Worm (Caenorhabditis elegans): ENCODE results near the gene sna-2.

Gene sna-2

ce11 chrIV:9799129-9799528, 21.7 kb upstream of the sna-2 start, which contains the start of gene fat-4:
TSS of gene fat-4 (plus strand) at chrIV:9799429.
- no peak for TF ChIP-seq Y105C5A.15 (GFP tag; IDR thresholded peaks at IDR 0.05)
- TF ChIP-seq ceh-82 (tag; optimal IDR thresholded peaks at IDR 0.05): no peak
- no peak for TF ChIP-seq ceh-32 (tag; optimal IDR thresholded peaks at IDR 0.05; ENCODE audit: poor library complexity)
- TF ChIP-seq F10B5.3 (tag; optimal IDR thresholded peaks at IDR 0.05): no peak
- TF ChIP-seq fos-1 (tag; optimal IDR thresholded peaks at IDR 0.05): no peak
- TF ChIP-seq dmd-9 (GFP tag; IDR thresholded peaks at IDR 0.05): no peak
- TF ChIP-seq saeg-2 (GFP tag; IDR thresholded peaks at IDR 0.05): no peak
- no peak for TF ChIP-seq spr-3 (GFP tag; optimal IDR thresholded peaks at IDR 0.05)
- TF ChIP-seq D1046.2 (GFP tag; IDR thresholded peaks at IDR 0.05): no peak

DNA sequence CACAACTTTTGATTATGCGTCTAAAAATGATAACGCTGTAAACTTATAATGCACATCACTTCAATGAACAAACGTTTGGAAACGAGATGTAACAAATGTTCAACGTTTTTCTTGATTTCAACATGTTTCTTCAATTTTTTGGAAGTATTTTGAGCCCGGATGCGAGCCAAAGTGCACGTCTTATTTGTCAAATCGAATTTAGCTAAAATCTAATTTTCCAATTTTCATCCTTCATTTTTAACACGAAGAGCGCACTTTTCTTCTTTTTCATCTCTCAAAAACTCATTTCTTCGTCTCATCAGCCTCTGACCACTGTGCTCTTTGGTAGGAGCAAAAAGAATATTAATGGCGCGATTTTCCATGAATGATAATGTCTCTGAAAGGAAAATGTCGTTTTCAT, 20.9 kb upstream of the sna-2 start:
- peak; percentile 61; the same call in 1 of the 2 replicates for TF ChIP-seq ctbp-1 (GFP tag; IDR thresholded peaks at IDR 0.05)
- TF ChIP-seq ces-1 (GFP tag; optimal IDR thresholded peaks at IDR 0.05): peak; percentile 92
- TF ChIP-seq F44E2.7 (GFP tag; IDR thresholded peaks at IDR 0.05): no peak
- peak; percentile 27 for TF ChIP-seq hlh-30 (tag; optimal IDR thresholded peaks at IDR 0.05; ENCODE audit: insufficient read depth)
- TF ChIP-seq daf-16 (GFP tag; optimal IDR thresholded peaks at IDR 0.05): no peak
- peak; percentile 32 for TF ChIP-seq daf-16 (tag; optimal IDR thresholded peaks at IDR 0.05)
- TF ChIP-seq dpl-1 (GFP tag; optimal IDR thresholded peaks at IDR 0.05): no peak
- 0 out of 2 replicates have a peak, but pooled peaks have one; percentile 37 for TF ChIP-seq dmd-6 (GFP tag; IDR thresholded peaks at IDR 0.05)
- TF ChIP-seq spr-1 (tag; optimal IDR thresholded peaks at IDR 0.05): no peak
- TF ChIP-seq lir-3 (tag; optimal IDR thresholded peaks at IDR 0.05): no peak
- TF ChIP-seq mes-2 (tag; optimal IDR thresholded peaks at IDR 0.05; ENCODE audit: poor library complexity, severe bottlenecking): peak; percentile 4
- no peak for TF ChIP-seq lin-38 (GFP tag; IDR thresholded peaks at IDR 0.05)
- TF ChIP-seq Y5F2A.4 (GFP tag; optimal IDR thresholded peaks at IDR 0.05): no peak

- no peak for TF ChIP-seq sdz-12 (GFP tag; optimal IDR thresholded peaks at IDR 0.05)
- no peak for TF ChIP-seq F44E2.7 (GFP tag; IDR thresholded peaks at IDR 0.05)
- TF ChIP-seq hif-1 (tag; optimal IDR thresholded peaks at IDR 0.05): peak in 1 of 2 experiments; percentile 5
- TF ChIP-seq unc-130 (GFP tag; optimal IDR thresholded peaks at IDR 0.05): peak; percentile 46
- TF ChIP-seq egl-27 (tag; optimal IDR thresholded peaks at IDR 0.05): no peak
- peak; percentile 72 for TF ChIP-seq nhr-28 (tag; optimal IDR thresholded peaks at IDR 0.05)
- TF ChIP-seq mxl-2 (GFP tag; conservative IDR thresholded peaks at IDR 0.05): no peak
- TF ChIP-seq dmd-9 (GFP tag; IDR thresholded peaks at IDR 0.05): no peak
- no peak for TF ChIP-seq mdl-1 (tag; optimal IDR thresholded peaks at IDR 0.05)
- no peak for TF ChIP-seq nhr-10 (tag; optimal IDR thresholded peaks at IDR 0.05)
- TF ChIP-seq Y48G9A.11 (GFP tag; IDR thresholded peaks at IDR 0.05): no peak
- peak; percentile 58 for TF ChIP-seq dve-1 (tag; optimal IDR thresholded peaks at IDR 0.05; ENCODE audit: insufficient read depth)
- no peak for TF ChIP-seq ceh-62 (tag; optimal IDR thresholded peaks at IDR 0.05)
- TF ChIP-seq mdt-29 (GFP tag; IDR thresholded peaks at IDR 0.05): no peak
- TF ChIP-seq nhr-111 (GFP tag; optimal IDR thresholded peaks at IDR 0.05): no peak
- no peak for TF ChIP-seq tra-1 (GFP tag; IDR thresholded peaks at IDR 0.05)
- no peak for TF ChIP-seq rbr-2 (tag; optimal IDR thresholded peaks at IDR 0.05)
- TF ChIP-seq ZK337.2 (GFP tag; IDR thresholded peaks at IDR 0.05): no peak
- TF ChIP-seq ceh-44 (GFP tag; IDR thresholded peaks at IDR 0.05): no peak
- TF ChIP-seq Y105C5A.15 (GFP tag; IDR thresholded peaks at IDR 0.05): no peak
- no peak for TF ChIP-seq dmd-8 (GFP tag; IDR thresholded peaks at IDR 0.05)
- no peak for TF ChIP-seq nhr-25 (tag; optimal IDR thresholded peaks at IDR 0.05; ENCODE audit: borderline replicate concordance, insufficient read depth)
- TF ChIP-seq nhr-48 (tag; optimal IDR thresholded peaks at IDR 0.05): no peak
- TF ChIP-seq lir-3 (tag; optimal IDR thresholded peaks at IDR 0.05): no peak
- no peak for TF ChIP-seq ZK546.5 (tag; optimal IDR thresholded peaks at IDR 0.05)
- TF ChIP-seq skn-1 (tag; optimal IDR thresholded peaks at IDR 0.05): no peak
- no peak for TF ChIP-seq ceh-28 (tag; optimal IDR thresholded peaks at IDR 0.05)
- TF ChIP-seq D1046.2 (GFP tag; IDR thresholded peaks at IDR 0.05): no peak
- TF ChIP-seq nhr-6 (tag; optimal IDR thresholded peaks at IDR 0.05): no peak
- TF ChIP-seq lin-38 (GFP tag; IDR thresholded peaks at IDR 0.05): 0 out of 2 replicates have a peak, but pooled peaks have one; percentile 16
- no peak for TF ChIP-seq spr-3 (GFP tag; optimal IDR thresholded peaks at IDR 0.05)
These were observed 20.0 kb upstream of the sna-2 start, which contains the start of gene T13F2.2 for ce11 chrIV:9797304-9798003. TSS of gene T13F2.2 (minus strand) at chrIV:9797354.
